Worm (Caenorhabditis elegans) whole organism, L1 larva: Measurements from ENCODE around the gene T26G10.4.

ENCODE experiments used
- C16A3.4 ChIP-seq: fragments of 150-350 bp; optimal IDR thresholded peaks from 2 replicates; lab custom pipeline; 2014; ENCODE audit warnings: missing biosample characterization, missing genetic modification characterization
- C34B4.2 ChIP-seq: sonication (generic microtip); optimal IDR thresholded peaks from 2 replicates; lab custom pipeline; 2017; ENCODE audit warnings: mild to moderate bottlenecking, missing genetic modification characterization, missing compliant biosample characterization
- F16B12.6 ChIP-seq: fragments of 150-350 bp; optimal IDR thresholded peaks from 2 replicates; lab custom pipeline; 2014; ENCODE audit warnings: missing biosample characterization, missing genetic modification characterization
- aha-1 ChIP-seq: fragments of 150-350 bp; optimal IDR thresholded peaks from 2 replicates; lab custom pipeline; 2014; ENCODE audit warnings: missing biosample characterization, missing genetic modification characterization
- alr-1 ChIP-seq: fragments of 200-800 bp; sonication (Bioruptor generic); optimal IDR thresholded peaks from 2 replicates; lab custom pipeline; 2018; ENCODE audit warnings: borderline replicate concordance, mild to moderate bottlenecking, missing genetic modification characterization, missing compliant biosample characterization
- ama-1 ChIP-seq: fragments of 150-350 bp; optimal IDR thresholded peaks from 2 replicates; lab custom pipeline; 2014
- blmp-1 ChIP-seq: fragments of 150-350 bp; optimal IDR thresholded peaks from 2 replicates; lab custom pipeline; 2014; ENCODE audit warnings: missing biosample characterization, missing genetic modification characterization
- ceh-8 ChIP-seq: fragments of 200-800 bp; sonication (Bioruptor generic); optimal IDR thresholded peaks from 2 replicates; lab custom pipeline; 2018; ENCODE audit warnings: mild to moderate bottlenecking, missing genetic modification characterization, moderate library complexity, missing compliant biosample characterization
- ceh-82 ChIP-seq, 3 experiments: fragments of 150-350 bp in 1 of 3; sonication (generic microtip) in 2 of 3; optimal IDR thresholded peaks; 2 replicates each; lab custom pipeline; 2014 to 2017; ENCODE audit warnings: missing biosample characterization in 3 of 3, missing genetic modification characterization in 3 of 3
- ceh-88 ChIP-seq: fragments of 200-800 bp; sonication (Bioruptor generic); IDR thresholded peaks from 2 replicates; pipeline ENCODE4 v1.3.6; 2022; ENCODE audit warnings: missing genetic modification characterization, missing compliant biosample characterization
- ceh-90 ChIP-seq: sonication (generic microtip); optimal IDR thresholded peaks from 2 replicates; lab custom pipeline; 2016; ENCODE audit warnings: missing genetic modification characterization, missing compliant biosample characterization
- ces-1 ChIP-seq: fragments of 150-350 bp; optimal IDR thresholded peaks from 2 replicates; lab custom pipeline; 2014; ENCODE audit warnings: missing biosample characterization, missing genetic modification reagents, missing genetic modification characterization
- dpl-1 ChIP-seq, 3 experiments: fragments of 150-350 bp in 2 of 3; sonication (generic microtip) in 1 of 3; optimal IDR thresholded peaks; 2 replicates each; lab custom pipeline; 2014 to 2017; ENCODE audit warnings: missing biosample characterization in 3 of 3, missing genetic modification characterization in 3 of 3, missing genetic modification reagents in 3 of 3
- dsc-1 ChIP-seq: sonication (generic microtip); optimal IDR thresholded peaks from 2 replicates; lab custom pipeline; 2016; ENCODE audit warnings: mild to moderate bottlenecking, missing genetic modification characterization, missing compliant biosample characterization
- efl-3 ChIP-seq: fragments of 200-800 bp; sonication (Bioruptor generic); optimal IDR thresholded peaks from 2 replicates; lab custom pipeline; 2018; ENCODE audit warnings: mild to moderate bottlenecking, missing genetic modification characterization, missing compliant biosample characterization
- egl-13 ChIP-seq: sonication (generic microtip); optimal IDR thresholded peaks from 2 replicates; lab custom pipeline; 2016; ENCODE audit warnings: missing genotype, missing genetic modification reagents, missing genetic modification characterization, missing compliant biosample characterization
- fkh-10 ChIP-seq: sonication (generic microtip); optimal IDR thresholded peaks from 2 replicates; lab custom pipeline; 2017; ENCODE audit warnings: missing biosample characterization, missing genetic modification reagents, missing genetic modification characterization
- hlh-4 ChIP-seq: sonication (generic microtip); optimal IDR thresholded peaks from 2 replicates; lab custom pipeline; 2016; ENCODE audit warnings: mild to moderate bottlenecking, missing genetic modification characterization, missing compliant biosample characterization
- hpl-2 ChIP-seq: fragments of 150-350 bp; optimal IDR thresholded peaks from 2 replicates; lab custom pipeline; 2014; ENCODE audit warnings: missing biosample characterization, missing genetic modification reagents, missing genetic modification characterization
- irx-1 ChIP-seq: sonication (generic microtip); optimal IDR thresholded peaks from 2 replicates; lab custom pipeline; 2016; ENCODE audit warnings: missing genetic modification characterization, missing compliant biosample characterization
- isw-1 ChIP-seq: fragments of 200-800 bp; sonication (Bioruptor generic); IDR thresholded peaks from 2 replicates; pipeline ENCODE4 v1.3.6; 2022; ENCODE audit warnings: missing genetic modification characterization, missing compliant biosample characterization
- jun-1 ChIP-seq: fragments of 150-350 bp; optimal IDR thresholded peaks from 2 replicates; lab custom pipeline; 2014; ENCODE audit warnings: missing biosample characterization, missing genetic modification reagents, missing genetic modification characterization
- lin-13 ChIP-seq: fragments of 150-350 bp; optimal IDR thresholded peaks from 2 replicates; lab custom pipeline; 2014; ENCODE audit warnings: missing biosample characterization, missing genetic modification reagents, missing genetic modification characterization
- lin-14 ChIP-seq: fragments of 200-800 bp; sonication (Bioruptor generic); optimal IDR thresholded peaks from 2 replicates; lab custom pipeline; 2018; ENCODE audit warnings: mild to moderate bottlenecking, missing genetic modification characterization, moderate library complexity, missing compliant biosample characterization
- lin-35 ChIP-seq, 2 experiments: fragments of 150-350 bp; optimal IDR thresholded peaks; 2 replicates each; lab custom pipeline; 2014; ENCODE audit warnings: missing biosample characterization in 2 of 2, missing genetic modification characterization in 2 of 2, missing genetic modification reagents in 2 of 2
- lir-3 ChIP-seq: sonication (generic microtip); optimal IDR thresholded peaks from 2 replicates; lab custom pipeline; 2016; ENCODE audit warnings: mild to moderate bottlenecking, missing genetic modification characterization, moderate library complexity, missing compliant biosample characterization; ENCODE audit not compliant: poor library complexity
- mdl-1 ChIP-seq, 2 experiments: fragments of 150-350 bp; optimal IDR thresholded peaks; 2 replicates each; lab custom pipeline; 2014 to 2017; ENCODE audit warnings: missing biosample characterization in 2 of 2, missing genetic modification characterization in 2 of 2, inconsistent platforms in 1 of 2
- mef-2 ChIP-seq: fragments of 150-350 bp; optimal IDR thresholded peaks from 2 replicates; lab custom pipeline; 2014; ENCODE audit warnings: missing biosample characterization, missing genetic modification characterization
- mep-1 ChIP-seq: fragments of 150-350 bp; optimal IDR thresholded peaks from 2 replicates; lab custom pipeline; 2014; ENCODE audit warnings: missing biosample characterization, missing genetic modification characterization
- nhr-11 ChIP-seq: fragments of 150-350 bp; optimal IDR thresholded peaks from 2 replicates; lab custom pipeline; 2014; ENCODE audit warnings: missing biosample characterization, missing genetic modification characterization
- nhr-19 ChIP-seq: fragments of 200-800 bp; sonication (Bioruptor generic); conservative IDR thresholded peaks from 2 replicates; pipeline ENCODE4 v1.3.6; 2022; ENCODE audit warnings: missing genetic modification characterization, missing compliant biosample characterization
- nhr-20 ChIP-seq: sonication (generic microtip); optimal IDR thresholded peaks from 2 replicates; lab custom pipeline; 2016; ENCODE audit warnings: mild to moderate bottlenecking, missing genetic modification characterization, missing compliant biosample characterization
- nhr-237 ChIP-seq: fragments of 150-350 bp; optimal IDR thresholded peaks from 2 replicates; lab custom pipeline; 2014; ENCODE audit warnings: missing biosample characterization, missing genetic modification characterization
- nhr-28 ChIP-seq: fragments of 150-350 bp; optimal IDR thresholded peaks from 2 replicates; lab custom pipeline; 2014; ENCODE audit warnings: missing biosample characterization, missing genetic modification characterization
- nhr-47 ChIP-seq: sonication (generic microtip); optimal IDR thresholded peaks from 2 replicates; lab custom pipeline; 2016; ENCODE audit warnings: mild to moderate bottlenecking, missing genetic modification characterization, moderate library complexity, missing compliant biosample characterization
- nhr-71 ChIP-seq: sonication (generic microtip); optimal IDR thresholded peaks from 2 replicates; lab custom pipeline; 2016; ENCODE audit warnings: mild to moderate bottlenecking, missing genetic modification characterization, moderate library complexity, missing compliant biosample characterization
- nhr-77 ChIP-seq: fragments of 150-350 bp; optimal IDR thresholded peaks from 2 replicates; lab custom pipeline; 2014; ENCODE audit warnings: missing biosample characterization, missing genetic modification characterization
- nhr-85 ChIP-seq: sonication (generic microtip); peaks from one replicate; lab custom pipeline; 2016; ENCODE audit warnings: missing genetic modification characterization, inconsistent platforms, missing compliant biosample characterization
- nhr-90 ChIP-seq: sonication (generic microtip); optimal IDR thresholded peaks from 2 replicates; lab custom pipeline; 2016; ENCODE audit warnings: mild to moderate bottlenecking, missing genetic modification characterization, missing compliant biosample characterization; ENCODE audit not compliant: poor library complexity
- pag-3 ChIP-seq: sonication (generic microtip); optimal IDR thresholded peaks from 2 replicates; lab custom pipeline; 2017; ENCODE audit warnings: missing genetic modification characterization, mild to moderate bottlenecking, missing compliant biosample characterization, antibody characterized with exemption, borderline replicate concordance; ENCODE audit not compliant: insufficient read depth
- pax-3 ChIP-seq: fragments of 200-800 bp; sonication (Bioruptor generic); optimal IDR thresholded peaks from 2 replicates; lab custom pipeline; 2018; ENCODE audit warnings: mild to moderate bottlenecking, missing genetic modification characterization, moderate library complexity, missing compliant biosample characterization
- pqm-1 ChIP-seq: sonication (generic microtip); optimal IDR thresholded peaks from 3 replicates; lab custom pipeline; 2017; ENCODE audit warnings: missing biosample characterization, missing genetic modification characterization
- snpc-4 ChIP-seq: fragments of 150-350 bp; optimal IDR thresholded peaks from 2 replicates; lab custom pipeline; 2014; ENCODE audit warnings: missing biosample characterization, missing genetic modification characterization
- sptf-1 ChIP-seq: fragments of 150-350 bp; optimal IDR thresholded peaks from 2 replicates; lab custom pipeline; 2014; ENCODE audit warnings: missing biosample characterization, missing genetic modification characterization
- sup-37 ChIP-seq: fragments of 200-800 bp; sonication (Bioruptor generic); optimal IDR thresholded peaks from 2 replicates; lab custom pipeline; 2018; ENCODE audit warnings: mild to moderate bottlenecking, missing genetic modification characterization, missing compliant biosample characterization
- unc-30 ChIP-seq: sonication (generic microtip); optimal IDR thresholded peaks from 2 replicates; lab custom pipeline; 2017; ENCODE audit warnings: missing biosample characterization, missing genetic modification characterization
- unc-86 ChIP-seq: sonication (generic microtip); optimal IDR thresholded peaks from 2 replicates; lab custom pipeline; 2016; ENCODE audit warnings: missing genetic modification characterization, missing compliant biosample characterization
- unc-98 ChIP-seq: fragments of 200-800 bp; sonication (Bioruptor generic); IDR thresholded peaks from 2 replicates; pipeline ENCODE4 v1.3.6; 2022; ENCODE audit warnings: missing genetic modification characterization, missing compliant biosample characterization
- vab-15 ChIP-seq: sonication (generic microtip); optimal IDR thresholded peaks from 2 replicates; lab custom pipeline; 2017; ENCODE audit warnings: missing genotype, mild to moderate bottlenecking, missing genetic modification characterization, missing compliant biosample characterization
- zag-1 ChIP-seq: fragments of 150-350 bp; optimal IDR thresholded peaks from 2 replicates; lab custom pipeline; 2014; ENCODE audit warnings: missing biosample characterization, missing genetic modification characterization
- zip-4 ChIP-seq: fragments of 200-800 bp; sonication (Bioruptor generic); optimal IDR thresholded peaks from 2 replicates; lab custom pipeline; 2018; ENCODE audit warnings: mild to moderate bottlenecking, missing genetic modification characterization, moderate library complexity, missing compliant biosample characterization
- ztf-11 ChIP-seq, 2 experiments: sonication (generic microtip); optimal IDR thresholded peaks; 2 replicates each; lab custom pipeline; 2016 to 2017; ENCODE audit warnings: missing genetic modification characterization in 2 of 2, missing biosample characterization in 1 of 2, missing compliant biosample characterization in 1 of 2
- ztf-4 ChIP-seq: fragments of 150-350 bp; optimal IDR thresholded peaks from 2 replicates; lab custom pipeline; 2014; ENCODE audit warnings: missing biosample characterization, missing genetic modification characterization

The T26G10.4 gene

ce11 chrIII:9467095-9467494 lies 46.8 kb downstream of the T26G10.4 start, which contains the start of gene baf-1 (continued):
- TF ChIP-seq ceh-82 (tag; optimal IDR thresholded peaks at IDR 0.05; lab: Kevin White, UChicago) (peak; percentile 18 to 55 (median 29)), F16B12.6 (peak; percentile 40), unc-86 (tag; lab: Kevin White, UChicago) (peak; percentile 17), mef-2 (no peak), vab-15 (no peak), mep-1 (tag; lab: Kevin White, UChicago) (peak; percentile 51), alr-1 (tag; lab: Kevin White, UChicago) (no peak), nhr-28 (tag; lab: Kevin White, UChicago) (no peak), ztf-11 (tag; optimal IDR thresholded peaks at IDR 0.05; lab: Kevin White, UChicago) (peak in 1 of 2 experiments; percentile 10), egl-13 (tag; lab: Kevin White, UChicago) (no peak), hpl-2 (GFP tag; lab: Kevin White, UChicago) (peak; percentile 22), ama-1 (lab: Kevin White, UChicago) (no peak), C34B4.2 (tag; lab: Kevin White, UChicago) (no peak), nhr-90 (tag; lab: Kevin White, UChicago) (peak; percentile 77), nhr-47 (tag; lab: Kevin White, UChicago) (peak; percentile 78), nhr-77 (tag; lab: Kevin White, UChicago) (peak; percentile 39), efl-3 (GFP tag; lab: Kevin White, UChicago) (no peak), nhr-20 (tag; lab: Kevin White, UChicago) (peak; percentile 66), lin-35 (GFP tag; optimal IDR thresholded peaks at IDR 0.05; lab: Kevin White, UChicago) (peak; percentile 72 to 83), nhr-71 (tag; lab: Kevin White, UChicago) (peak; percentile 77), ztf-4 (tag; lab: Kevin White, UChicago) (no peak), lin-13 (peak; percentile 58), isw-1 (peak; percentile 57), nhr-11 (tag; lab: Kevin White, UChicago) (no peak), hlh-4 (tag; lab: Kevin White, UChicago) (no peak), sptf-1 (tag; lab: Kevin White, UChicago) (no peak), nhr-237 (tag; lab: Kevin White, UChicago) (no peak), dpl-1 (GFP tag; optimal IDR thresholded peaks at IDR 0.05; lab: Kevin White, UChicago) (peak; percentile 70 to 80 (median 75)), fkh-10 (no peak), pqm-1 (tag; lab: Kevin White, UChicago) (no peak), jun-1 (tag; lab: Kevin White, UChicago) (peak; percentile 15), C16A3.4 (tag; lab: Kevin White, UChicago) (peak; percentile 50), lir-3 (tag; lab: Kevin White, UChicago) (peak; percentile 59), ceh-8 (GFP tag; lab: Kevin White, UChicago) (no peak), nhr-85 (tag; lab: Kevin White, UChicago) (peak; percentile 77), zag-1 (tag; lab: Kevin White, UChicago) (no peak), ces-1 (GFP tag; lab: Kevin White, UChicago) (no peak), pax-3 (tag; lab: Kevin White, UChicago) (peak; percentile 19), dsc-1 (peak; percentile 44), ceh-88 (GFP tag; lab: Robert Waterston, UW) (no peak), aha-1 (tag; lab: Kevin White, UChicago) (no peak), ceh-90 (tag; lab: Kevin White, UChicago) (peak; percentile 57), nhr-19 (GFP tag; lab: Robert Waterston, UW) (peak; percentile 46), snpc-4 (tag; lab: Kevin White, UChicago) (peak; percentile 76), sup-37 (GFP tag; lab: Kevin White, UChicago) (no peak), unc-98 (GFP tag; lab: Robert Waterston, UW) (no peak), pag-3 (no peak), unc-30 (tag; lab: Kevin White, UChicago) (no peak), irx-1 (tag; lab: Kevin White, UChicago) (no peak), blmp-1 (tag; lab: Kevin White, UChicago) (peak; percentile 30), lin-14 (GFP tag; lab: Kevin White, UChicago) (peak; percentile 55), mdl-1 (tag; optimal IDR thresholded peaks at IDR 0.05; lab: Kevin White, UChicago) (peak in 1 of 2 experiments; percentile 3), zip-4 (no peak)
